Worm (Caenorhabditis elegans) whole organism, L4/young adult: ENCODE results near the gene hum-5.
A peak's percentile ranks its signal among the peaks of the same experiment; 100 is the strongest.

Experiments used
- W03F9.2 ChIP-seq: fragments of 150-350 bp; optimal IDR thresholded peaks from 2 replicates; lab custom pipeline; 2014; ENCODE audit warnings: missing biosample characterization, missing genetic modification characterization
- dao-5 ChIP-seq: sonication (generic microtip); optimal IDR thresholded peaks from 2 replicates; lab custom pipeline; 2016; ENCODE audit warnings: missing genotype, missing genetic modification characterization, moderate library complexity, missing compliant biosample characterization
- him-1 ChIP-seq: sonication (generic microtip); optimal IDR thresholded peaks from 2 replicates; lab custom pipeline; 2016; ENCODE audit warnings: missing genotype, missing genetic modification reagents, missing genetic modification characterization, missing compliant biosample characterization

hum-5 gene

DNA sequence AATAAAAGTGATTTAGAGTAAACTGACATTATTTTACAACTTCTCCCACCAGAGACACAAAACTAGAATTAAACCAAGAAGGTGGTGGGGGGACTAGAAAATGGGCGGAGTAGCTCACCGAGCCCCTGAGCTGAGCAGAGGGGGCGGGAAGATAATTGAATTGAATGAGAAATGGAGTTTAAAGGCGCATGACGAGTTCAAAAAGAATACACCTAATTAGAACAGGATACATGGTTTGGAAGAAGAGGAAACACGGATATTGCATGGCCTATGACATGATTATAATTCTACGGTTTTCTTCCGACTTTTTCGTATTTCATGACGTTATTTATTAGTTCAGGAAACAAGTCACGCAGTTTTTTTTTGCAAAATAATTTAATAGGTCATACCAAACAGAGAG lies 8.6 kb downstream of the hum-5 start, which contains the start of gene T02C12.5:
Gene T02C12.5, minus strand, starts transcription at position 101 of the 400 bp plus-strand sequence.
- TF ChIP-seq W03F9.2, result no peak
- TF ChIP-seq dao-5, result no peak
- no peak for TF ChIP-seq him-1 (tag; lab: Kevin White, UChicago)

DNA sequence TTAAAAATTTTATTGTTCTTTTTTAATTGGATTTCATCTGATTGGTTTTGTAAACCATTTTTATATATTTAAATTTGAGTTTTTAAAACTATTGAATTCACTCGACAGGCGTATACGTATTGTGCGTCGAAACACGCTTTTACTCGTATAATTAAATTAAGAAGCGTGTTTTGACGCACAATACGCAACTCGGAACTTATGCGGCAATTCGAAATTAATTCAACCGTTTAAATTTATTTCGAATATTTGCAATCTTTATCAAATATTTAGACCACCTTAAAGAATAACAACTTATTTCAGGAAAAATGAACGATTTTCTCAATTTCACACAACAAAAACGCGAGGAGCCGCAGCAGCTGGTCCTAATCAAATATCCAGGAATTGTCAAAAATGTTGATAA lies 14.8 kb downstream of the hum-5 start, which contains the start of gene tftc-5:
Gene tftc-5, plus strand, starts transcription at position 301 of the 400 bp plus-strand sequence.
- TF ChIP-seq him-1 (tag; lab: Kevin White, UChicago) (no peak), dao-5 (no peak), W03F9.2 (no peak)

DNA sequence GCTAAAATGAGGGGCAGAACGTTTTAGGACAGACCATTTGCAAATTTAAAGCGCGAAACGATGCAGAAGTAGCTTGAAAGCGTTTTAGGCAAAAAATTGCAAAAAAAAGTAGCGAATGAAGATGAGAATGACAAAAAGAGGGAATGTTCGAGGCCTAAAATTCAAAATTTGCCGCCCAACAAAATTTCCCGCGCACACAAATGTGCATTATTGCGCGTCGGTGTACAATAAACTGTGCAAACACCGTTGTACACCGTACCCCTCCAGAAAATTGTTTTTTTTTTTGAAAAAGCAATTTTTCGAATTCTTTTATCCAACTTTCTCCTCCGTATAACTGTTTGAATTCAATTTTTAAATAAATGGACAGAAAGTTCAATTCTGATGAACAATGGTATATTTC lies 16.8 kb downstream of the hum-5 start, which contains the start of gene snpc-3.4:
Gene snpc-3.4, plus strand, starts transcription at position 237 of the 400 bp plus-strand sequence.
- TF ChIP-seq him-1 (tag; lab: Kevin White, UChicago), result peak; percentile 50
- no peak for TF ChIP-seq dao-5
- peak; percentile 76 for TF ChIP-seq W03F9.2

DNA sequence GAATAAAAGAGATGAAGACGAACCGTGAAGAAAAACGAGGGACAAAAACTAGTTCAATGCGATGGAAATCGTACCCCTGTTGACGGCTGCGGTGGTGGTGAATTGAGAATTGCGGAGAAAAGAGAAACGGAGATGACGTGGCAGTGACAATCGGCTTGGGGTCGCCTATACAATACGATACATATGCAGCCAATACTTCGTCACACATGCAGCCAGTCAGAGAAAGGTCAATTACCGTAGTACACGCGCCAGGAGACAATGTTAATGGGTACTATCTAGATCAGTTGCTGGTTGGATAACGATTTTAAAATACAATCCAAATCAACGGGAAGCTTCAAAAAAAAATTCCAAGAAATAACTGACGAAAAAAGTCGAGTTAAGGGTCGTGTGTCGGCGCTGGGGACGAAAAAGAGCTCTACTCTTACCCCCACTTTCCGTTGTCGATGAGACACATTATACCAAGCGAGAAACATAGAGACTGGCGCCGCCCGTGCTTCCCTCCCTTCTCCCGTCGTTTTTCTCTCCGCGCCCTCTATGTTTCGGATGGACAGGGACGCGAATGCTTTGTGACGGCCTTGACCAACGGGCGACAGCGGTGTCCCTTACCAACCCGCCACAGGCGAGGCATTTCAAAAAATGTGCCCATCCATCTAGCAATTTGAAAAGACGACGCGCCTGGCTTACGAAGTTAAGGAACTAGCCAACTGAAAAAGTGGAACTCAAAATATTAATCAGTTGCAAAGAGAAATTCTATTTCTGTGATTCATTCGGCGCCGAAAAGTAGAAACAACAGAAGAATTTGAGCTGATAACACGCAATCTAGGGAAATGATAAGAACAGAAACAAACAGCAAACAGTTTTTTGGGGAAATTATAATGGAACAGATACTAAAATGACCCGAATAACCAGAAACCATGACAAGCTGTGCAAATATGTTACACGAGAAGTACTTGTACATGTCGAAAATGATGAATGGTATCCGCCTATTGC lies 17.8 kb downstream of the hum-5 start:
- TF ChIP-seq W03F9.2 (no peak), dao-5 (no peak), him-1 (tag; lab: Kevin White, UChicago) (no peak)

DNA sequence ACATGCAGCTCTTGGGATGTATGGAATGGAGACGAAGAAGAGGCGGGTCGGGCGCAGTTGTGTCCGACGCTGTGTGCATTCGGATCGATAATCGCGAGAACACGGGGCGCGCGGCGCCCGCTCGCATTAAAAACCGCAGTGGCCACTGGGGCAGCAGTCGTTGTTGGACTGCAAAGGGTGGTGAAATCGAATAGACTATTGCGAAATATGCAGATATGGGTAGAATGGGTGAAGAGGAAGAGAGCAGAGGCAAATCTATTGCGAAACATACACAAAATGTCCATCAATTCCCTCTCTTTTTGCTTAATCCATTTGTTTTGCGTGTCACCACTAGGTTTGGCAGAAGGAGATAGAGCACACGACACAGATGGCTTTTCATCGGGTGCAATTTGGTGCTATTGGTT lies 18.5 kb downstream of the hum-5 start:
- TF ChIP-seq him-1 (tag; lab: Kevin White, UChicago) (peak; percentile 79), dao-5 (no peak), W03F9.2 (no peak)

DNA sequence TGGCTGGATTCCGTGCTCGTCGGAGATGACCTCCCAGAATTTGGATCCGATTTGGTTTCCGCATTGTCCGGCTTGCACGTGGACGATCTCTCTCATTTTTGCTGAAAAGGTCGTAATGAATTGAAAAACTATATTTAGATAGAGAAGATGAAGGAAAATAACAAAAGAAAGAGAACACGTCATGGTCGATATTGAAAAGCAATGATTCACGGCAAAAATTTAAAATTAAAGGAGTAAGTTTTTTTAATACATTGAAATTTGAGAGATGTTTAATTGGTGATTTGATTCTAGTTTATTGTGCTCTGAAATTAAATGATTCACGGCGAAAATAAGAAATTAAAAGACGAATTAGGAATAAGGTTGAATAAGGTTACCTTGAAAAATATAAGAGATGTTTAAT lies 19.1 kb downstream of the hum-5 start, which contains the start of gene tbb-2:
Gene tbb-2, minus strand, starts transcription at position 101 of the 400 bp plus-strand sequence.
- TF ChIP-seq him-1 (tag; lab: Kevin White, UChicago) (no peak), W03F9.2 (no peak), dao-5 (no peak)

DNA sequence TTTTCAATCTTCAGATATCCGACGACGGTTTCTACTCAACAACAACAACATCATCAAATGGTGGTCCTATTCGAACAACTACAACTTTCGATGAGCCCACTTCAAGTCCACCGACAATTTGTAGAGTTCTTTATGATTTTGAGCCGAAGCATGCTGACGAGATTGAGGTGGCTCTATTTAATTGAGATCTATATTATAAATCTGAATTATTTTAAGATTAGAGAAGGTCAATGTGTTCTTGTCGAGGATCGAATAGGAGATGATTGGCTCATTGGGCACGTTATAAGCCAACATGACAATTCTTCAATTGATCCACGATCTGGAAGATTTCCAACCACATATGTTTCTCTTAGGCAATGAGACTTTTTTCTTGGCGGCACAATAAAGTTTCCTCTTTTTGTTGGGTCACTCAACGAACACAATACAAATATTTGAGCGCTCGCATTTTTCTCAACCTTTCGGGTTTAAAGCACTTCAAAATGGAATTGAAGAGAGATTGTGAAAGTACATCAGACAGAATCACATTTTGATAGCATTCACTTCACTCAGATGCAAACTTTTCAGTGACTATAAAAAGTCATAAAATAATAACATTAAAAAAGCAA lies 21.2 kb downstream of the hum-5 start:
- TF ChIP-seq him-1 (tag; lab: Kevin White, UChicago) (no peak), dao-5 (no peak), W03F9.2 (no peak)

DNA sequence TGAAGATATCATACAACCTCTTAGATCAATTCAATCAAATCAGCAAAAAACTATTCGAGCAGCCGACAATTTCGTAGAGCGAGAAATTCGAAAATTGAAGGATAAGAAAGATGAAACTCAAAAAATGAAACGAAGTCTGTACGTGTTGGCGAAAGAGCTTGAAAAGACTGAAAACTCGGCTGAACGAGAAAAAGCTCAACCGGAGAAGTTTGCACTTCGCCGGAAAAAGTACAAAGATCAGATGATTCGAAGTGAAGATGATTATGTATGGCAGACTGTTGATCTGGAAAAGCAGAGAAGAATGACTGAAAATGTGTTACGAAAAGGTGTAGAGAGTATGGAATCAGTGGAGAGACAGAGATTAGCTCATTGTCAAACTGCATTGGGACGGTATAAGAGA lies 23.6 kb downstream of the hum-5 start:
- TF ChIP-seq him-1 (tag; lab: Kevin White, UChicago), result no peak
- TF ChIP-seq dao-5, result no peak
- TF ChIP-seq W03F9.2, result no peak

DNA sequence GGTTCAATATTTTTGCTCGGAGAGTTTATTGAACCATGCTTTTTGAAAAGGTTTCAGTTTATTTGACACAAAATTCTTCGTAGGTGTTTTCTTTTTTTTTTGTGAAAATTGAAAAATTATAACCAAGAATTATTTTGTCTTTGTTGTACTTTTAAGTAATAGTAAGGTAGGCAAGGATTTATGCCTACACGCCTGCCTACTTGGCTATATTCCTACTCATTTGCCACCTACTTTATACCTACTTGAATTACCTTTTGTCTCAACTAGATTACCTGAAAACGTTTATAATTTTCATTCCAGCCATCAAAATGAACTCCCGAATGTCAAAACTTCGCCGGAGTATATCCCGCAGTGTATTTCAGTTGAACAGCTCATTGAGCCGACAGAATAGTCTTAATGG lies 24.6 kb downstream of the hum-5 start, which contains the start of gene C36E8.4:
Gene C36E8.4, plus strand, starts transcription at position 301 of the 400 bp plus-strand sequence.
- TF ChIP-seq him-1 (tag; lab: Kevin White, UChicago) (no peak), dao-5 (no peak), W03F9.2 (no peak)

DNA sequence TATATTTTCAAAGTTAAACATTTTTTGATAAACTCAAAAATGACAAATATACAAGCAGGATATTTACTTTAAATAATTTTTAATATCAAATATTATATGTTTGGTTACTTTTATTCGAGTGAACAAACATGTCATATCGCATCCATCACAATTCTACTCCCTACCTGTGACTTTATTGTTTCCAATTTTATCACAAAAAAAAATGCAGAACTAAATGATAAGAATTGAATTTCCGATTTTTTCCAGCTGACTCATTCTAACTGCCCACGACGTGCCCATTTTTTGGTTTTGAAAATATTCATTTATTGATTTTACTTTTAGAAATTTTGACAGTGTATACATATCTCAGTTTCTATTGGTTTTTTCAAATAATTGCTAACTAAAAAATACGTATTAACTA lies 25.7 kb downstream of the hum-5 start:
- TF ChIP-seq dao-5 (no peak), him-1 (tag; lab: Kevin White, UChicago) (no peak), W03F9.2 (no peak)

DNA sequence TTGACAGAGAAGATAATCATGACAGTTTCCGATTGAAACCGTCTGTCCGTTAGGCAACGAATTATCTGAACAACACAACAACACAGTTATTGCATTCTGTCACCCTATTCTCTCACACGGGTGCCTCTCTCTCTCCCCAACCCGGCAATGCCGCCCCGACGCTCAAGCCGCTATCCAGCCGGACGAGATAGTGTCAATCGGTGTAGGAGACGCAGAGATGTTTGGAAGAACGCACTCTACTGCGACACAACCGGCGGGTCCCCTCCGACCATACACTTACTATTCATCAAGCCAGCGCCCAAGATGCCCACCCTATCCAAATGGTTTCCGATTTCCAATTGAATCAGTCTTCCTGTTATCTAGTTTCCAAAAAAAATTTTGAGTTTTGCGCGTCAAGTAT lies 26.5 kb downstream of the hum-5 start:
- TF ChIP-seq him-1 (tag; lab: Kevin White, UChicago) (no peak), dao-5 (no peak), W03F9.2 (no peak)

DNA sequence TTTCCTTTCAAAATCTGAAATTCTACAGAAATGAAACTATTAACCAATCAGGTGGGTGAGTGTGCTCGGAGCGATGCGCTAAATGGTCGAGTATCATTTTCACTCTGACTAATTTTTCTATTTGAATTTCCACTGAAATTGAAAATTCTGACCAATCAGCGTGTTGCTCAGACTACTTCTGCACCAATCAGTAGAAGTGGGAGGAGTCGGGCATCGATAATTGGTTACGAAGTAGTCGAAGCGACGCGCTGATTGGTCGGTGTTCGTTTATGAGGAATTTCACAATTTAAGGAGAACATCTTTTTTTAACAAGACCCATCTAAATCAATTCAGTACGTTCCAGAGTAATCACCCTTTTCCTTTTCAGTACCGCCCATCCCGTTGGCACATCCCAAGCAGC lies 27.5 kb downstream of the hum-5 start:
- TF ChIP-seq him-1 (tag; lab: Kevin White, UChicago) (no peak), W03F9.2 (no peak), dao-5 (no peak)

DNA sequence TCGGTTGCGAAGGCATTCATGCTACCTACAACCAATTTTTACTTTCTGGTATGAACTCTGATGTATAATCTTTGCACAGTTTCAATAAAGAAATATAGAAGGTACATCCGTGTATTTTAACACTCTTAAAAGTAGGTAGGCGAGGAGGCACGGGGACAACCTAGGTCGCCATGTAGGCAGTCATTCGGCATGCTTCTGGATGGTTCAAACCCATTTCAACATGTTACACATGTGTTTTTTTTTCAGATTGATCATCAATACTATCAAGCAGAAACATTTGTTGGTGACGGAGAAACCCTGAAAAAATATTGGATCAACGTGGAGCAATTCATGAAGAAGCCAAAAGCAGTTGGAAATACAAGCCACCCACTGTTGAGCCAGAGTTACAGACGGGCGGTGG lies 29.6 kb downstream of the hum-5 start:
- TF ChIP-seq him-1 (tag; lab: Kevin White, UChicago) (no peak), W03F9.2 (no peak), dao-5 (no peak)

DNA sequence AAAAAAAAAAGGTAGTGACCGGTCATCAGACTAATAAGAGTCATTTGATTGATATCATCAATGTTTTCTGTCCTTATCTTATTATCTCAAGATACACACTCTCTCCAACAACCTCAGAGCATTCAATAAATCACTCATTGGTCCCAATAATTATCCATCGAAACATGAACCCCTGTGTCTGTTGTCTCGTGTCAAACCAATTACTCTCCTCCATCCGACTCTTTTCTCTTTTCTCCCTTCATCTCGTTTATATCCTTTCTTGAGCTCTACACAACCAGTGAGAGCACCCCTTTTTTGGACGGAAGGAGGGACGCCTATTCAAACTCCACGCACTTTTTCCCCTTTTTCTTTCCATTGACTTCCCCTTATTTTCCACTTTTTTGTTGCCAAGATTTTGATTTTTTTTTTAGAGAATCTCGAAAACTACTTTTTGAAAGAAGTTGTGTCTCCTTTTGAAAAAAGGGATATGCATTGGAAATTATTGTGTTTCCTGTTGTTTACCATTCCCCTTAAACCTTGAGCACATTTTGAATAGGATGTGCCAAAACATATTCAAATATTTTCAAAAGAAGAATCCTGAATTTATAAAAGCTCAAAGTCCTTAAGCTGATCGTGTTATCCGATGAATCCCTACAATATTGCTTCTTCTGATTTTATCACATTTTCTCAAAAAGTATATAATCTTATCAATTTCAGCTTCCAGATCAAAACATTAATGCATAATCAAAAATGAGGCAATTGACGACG lies 31.0 kb downstream of the hum-5 start, which contains the start of gene pxd-1:
Gene pxd-1, plus strand, starts transcription at position 697 of the 747 bp plus-strand sequence.
- TF ChIP-seq him-1 (tag; lab: Kevin White, UChicago), result no peak
- TF ChIP-seq W03F9.2, result no peak
- no peak for TF ChIP-seq dao-5
